Fruit fly (Drosophila melanogaster) whole organism, embryonic: ENCODE measurements around the gene CG34427.

ENCODE experiments used
- B-H2 ChIP-seq: fragments of 200-800 bp; sonication (Bioruptor generic); optimal IDR thresholded peaks from 2 replicates; lab custom pipeline; 2018; ENCODE audit warnings: missing biosample characterization, mild to moderate bottlenecking, missing genetic modification characterization
- BEAF-32 ChIP-seq: fragments of 200-800 bp; sonication (Bioruptor generic); optimal IDR thresholded peaks from 3 replicates; lab custom pipeline; 2017; ENCODE audit warnings: missing biosample characterization, missing genetic modification characterization, mild to moderate bottlenecking, moderate library complexity, missing genetic modification reagents
- C15 ChIP-seq: fragments of 200-800 bp; sonication (Bioruptor generic); IDR thresholded peaks from 3 replicates; pipeline ENCODE4 v1.3.6; 2022; ENCODE audit warnings: missing biosample characterization, missing genetic modification characterization
- CG11723 ChIP-seq: fragments of 200-800 bp; sonication (Bioruptor generic); optimal IDR thresholded peaks from 2 replicates; lab custom pipeline; 2017; ENCODE audit warnings: missing biosample characterization, mild to moderate bottlenecking, missing genetic modification characterization
- CG12219 ChIP-seq: fragments of 200-800 bp; sonication (Bioruptor generic); optimal IDR thresholded peaks from 3 replicates; lab custom pipeline; 2018; ENCODE audit warnings: missing biosample characterization, mild to moderate bottlenecking, missing genetic modification characterization
- CG13123 ChIP-seq: fragments of 200-800 bp; sonication (Bioruptor generic); optimal IDR thresholded peaks from 2 replicates; lab custom pipeline; 2016; ENCODE audit warnings: missing biosample characterization, missing genetic modification characterization
- CG14965 ChIP-seq: fragments of 200-800 bp; sonication (Bioruptor generic); optimal IDR thresholded peaks from 2 replicates; lab custom pipeline; 2016; ENCODE audit warnings: missing biosample characterization, missing genetic modification characterization, borderline replicate concordance
- CG1529 ChIP-seq: fragments of 200-800 bp; sonication (Bioruptor generic); optimal IDR thresholded peaks from 3 replicates; lab custom pipeline; 2018; ENCODE audit warnings: missing biosample characterization, missing genetic modification characterization
- CG18599 ChIP-seq: fragments of 200-800 bp; sonication (Bioruptor generic); optimal IDR thresholded peaks from 3 replicates; lab custom pipeline; 2017; ENCODE audit warnings: missing biosample characterization, missing genetic modification characterization, mild to moderate bottlenecking, moderate library complexity, missing genetic modification reagents
- CG18764 ChIP-seq: fragments of 200-800 bp; sonication (Bioruptor generic); optimal IDR thresholded peaks from 3 replicates; lab custom pipeline; 2016; ENCODE audit warnings: missing biosample characterization, missing genetic modification characterization
- CG31224 ChIP-seq: fragments of 200-800 bp; sonication (Bioruptor generic); IDR thresholded peaks from 2 replicates; pipeline ENCODE4 v1.3.6; 2022; ENCODE audit warnings: missing biosample characterization, missing genetic modification characterization
- CG31388 ChIP-seq: fragments of 200-800 bp; sonication (Bioruptor generic); optimal IDR thresholded peaks from 2 replicates; lab custom pipeline; 2016; ENCODE audit warnings: missing biosample characterization, missing genetic modification characterization
- CG31441 ChIP-seq: fragments of 200-800 bp; sonication (Bioruptor generic); IDR thresholded peaks from 2 replicates; pipeline ENCODE4 v1.3.6; 2022; ENCODE audit warnings: missing biosample characterization, missing genetic modification characterization
- CG3407 ChIP-seq: fragments of 200-800 bp; sonication (Bioruptor generic); optimal IDR thresholded peaks from 2 replicates; lab custom pipeline; 2018; ENCODE audit warnings: missing biosample characterization, mild to moderate bottlenecking, missing genetic modification characterization
- CG3726 ChIP-seq: fragments of 200-800 bp; sonication (Bioruptor generic); IDR thresholded peaks from 3 replicates; pipeline ENCODE4, ENCODE4 v1.3.6; 2022; ENCODE audit warnings: missing biosample characterization, missing genetic modification characterization
- CG3838 ChIP-seq: fragments of 200-800 bp; sonication (Bioruptor generic); optimal IDR thresholded peaks from 3 replicates; lab custom pipeline; 2016; ENCODE audit warnings: missing biosample characterization, missing genetic modification characterization
- CG4328 ChIP-seq: fragments of 200-800 bp; sonication (Bioruptor generic); optimal IDR thresholded peaks from 3 replicates; lab custom pipeline; 2017; ENCODE audit warnings: missing biosample characterization, missing genetic modification reagents, missing genetic modification characterization
- CG4404 ChIP-seq: fragments of 200-800 bp; sonication (Bioruptor generic); IDR thresholded peaks from 2 replicates; pipeline ENCODE4 v1.3.6; 2022; ENCODE audit warnings: missing biosample characterization, missing genetic modification characterization
- CG4424 ChIP-seq: fragments of 200-800 bp; sonication (Bioruptor generic); optimal IDR thresholded peaks from 3 replicates; lab custom pipeline; 2016; ENCODE audit warnings: missing biosample characterization, missing genetic modification characterization
- CG4820 ChIP-seq: fragments of 200-800 bp; sonication (Bioruptor generic); optimal IDR thresholded peaks from 3 replicates; lab custom pipeline; 2016; ENCODE audit warnings: missing biosample characterization, missing genetic modification characterization
- CG5180 ChIP-seq: fragments of 200-800 bp; sonication (Bioruptor generic); optimal IDR thresholded peaks from 3 replicates; lab custom pipeline; 2017; ENCODE audit warnings: missing biosample characterization, missing genetic modification characterization, mild to moderate bottlenecking, moderate library complexity, missing genetic modification reagents
- CG6683 ChIP-seq: fragments of 200-800 bp; sonication (Bioruptor generic); optimal IDR thresholded peaks from 2 replicates; lab custom pipeline; 2017; ENCODE audit warnings: missing biosample characterization, mild to moderate bottlenecking, missing genetic modification characterization, missing genetic modification reagents
- CG6689 ChIP-seq: fragments of 200-800 bp; sonication (Bioruptor generic); IDR thresholded peaks from 2 replicates; pipeline ENCODE4 v1.3.6; 2022; ENCODE audit warnings: missing biosample characterization, missing genetic modification characterization
- CG7745 ChIP-seq: fragments of 200-800 bp; sonication (Bioruptor generic); optimal IDR thresholded peaks from 2 replicates; lab custom pipeline; 2018; ENCODE audit warnings: missing biosample characterization, mild to moderate bottlenecking, missing genetic modification characterization, moderate library complexity
- CG8478 ChIP-seq: fragments of >200 bp; optimal IDR thresholded peaks from 2 replicates; lab custom pipeline; 2018
- CG9876 ChIP-seq: fragments of 200-800 bp; sonication (Bioruptor generic); optimal IDR thresholded peaks from 2 replicates; lab custom pipeline; 2016; ENCODE audit warnings: missing biosample characterization, missing genetic modification characterization
- Dfd ChIP-seq, 2 experiments: fragments of >200 bp; optimal IDR thresholded peaks; 2 replicates each; lab custom pipeline; 2017; ENCODE audit warnings: missing biosample characterization in 2 of 2, missing genetic modification characterization in 2 of 2
- Fer2 ChIP-seq: fragments of 200-800 bp; sonication (Bioruptor generic); optimal IDR thresholded peaks from 2 replicates; lab custom pipeline; 2018; ENCODE audit warnings: missing biosample characterization, mild to moderate bottlenecking, missing genetic modification characterization, moderate library complexity
- MBD-R2 ChIP-seq: fragments of 200-800 bp; sonication (Bioruptor generic); IDR thresholded peaks from 2 replicates; pipeline ENCODE4 v1.3.6; 2022; ENCODE audit warnings: missing biosample characterization, missing genetic modification characterization
- MTF-1 ChIP-seq: fragments of 200-800 bp; sonication (Bioruptor generic); optimal IDR thresholded peaks from 2 replicates; lab custom pipeline; 2018; ENCODE audit warnings: missing biosample characterization, mild to moderate bottlenecking, missing genetic modification characterization, borderline replicate concordance
- Mrtf ChIP-seq: fragments of 200-800 bp; sonication (Bioruptor generic); IDR thresholded peaks from 3 replicates; pipeline ENCODE4 v1.3.6; 2022; ENCODE audit warnings: missing biosample characterization, missing genetic modification characterization
- NC2β ChIP-seq: fragments of 200-800 bp; sonication (Bioruptor generic); optimal IDR thresholded peaks from 2 replicates; lab custom pipeline; 2016; ENCODE audit warnings: missing biosample characterization, missing genetic modification characterization
- Oaz ChIP-seq: fragments of 200-800 bp; sonication (Bioruptor generic); IDR thresholded peaks from 2 replicates; pipeline ENCODE4 v1.3.6; 2022; ENCODE audit warnings: missing biosample characterization, missing genetic modification characterization
- Rx ChIP-seq: fragments of 200-800 bp; sonication (Bioruptor generic); IDR thresholded peaks from 2 replicates; pipeline ENCODE4 v1.3.6; 2022; ENCODE audit warnings: missing biosample characterization, missing genetic modification characterization
- TFAM ChIP-seq: fragments of 200-800 bp; sonication (Bioruptor generic); optimal IDR thresholded peaks from 2 replicates; lab custom pipeline; 2017; ENCODE audit warnings: missing biosample characterization, missing genetic modification characterization, inconsistent platforms
- ab ChIP-seq: fragments of 200-800 bp; sonication (Bioruptor generic); optimal IDR thresholded peaks from 2 replicates; lab custom pipeline; 2016; ENCODE audit warnings: missing biosample characterization, missing genetic modification characterization
- bigmax ChIP-seq: fragments of 200-800 bp; sonication (Bioruptor generic); optimal IDR thresholded peaks from 2 replicates; lab custom pipeline; 2018; ENCODE audit warnings: missing biosample characterization, mild to moderate bottlenecking, missing genetic modification characterization
- bowl ChIP-seq: fragments of 200-800 bp; sonication (Bioruptor generic); IDR thresholded peaks from 2 replicates; pipeline ENCODE4 v1.3.6; 2022; ENCODE audit warnings: missing biosample characterization, missing genetic modification characterization
- cas ChIP-seq: fragments of 200-800 bp; sonication (Bioruptor generic); IDR thresholded peaks from 2 replicates; pipeline ENCODE4 v1.3.6; 2022; ENCODE audit warnings: missing biosample characterization, missing genetic modification characterization
- chinmo ChIP-seq: fragments of 200-800 bp; sonication (Bioruptor generic); IDR thresholded peaks from 4 replicates; pipeline ENCODE4 v1.3.6; 2022; ENCODE audit warnings: missing biosample characterization, missing genetic modification characterization; ENCODE audit not compliant: partially characterized antibody
- ewg ChIP-seq: fragments of 200-800 bp; sonication (Bioruptor generic); optimal IDR thresholded peaks from 3 replicates; lab custom pipeline; 2017; ENCODE audit warnings: mild to moderate bottlenecking, missing biosample characterization, missing genetic modification reagents, missing genetic modification characterization
- fru ChIP-seq: fragments of >200 bp; optimal IDR thresholded peaks from 2 replicates; lab custom pipeline; 2017
- gce ChIP-seq: fragments of 200-800 bp; sonication (Bioruptor generic); IDR thresholded peaks from 3 replicates; pipeline ENCODE4 v1.3.6; 2022; ENCODE audit warnings: missing biosample characterization, missing genetic modification characterization
- inv ChIP-seq: fragments of 200-800 bp; sonication (Bioruptor generic); IDR thresholded peaks from 2 replicates; pipeline ENCODE4 v1.3.6; 2022; ENCODE audit warnings: missing biosample characterization, missing genetic modification characterization; ENCODE audit not compliant: partially characterized antibody
- mld ChIP-seq: fragments of 200-800 bp; sonication (Bioruptor generic); IDR thresholded peaks from 3 replicates; pipeline ENCODE4 v1.3.6; 2022; ENCODE audit warnings: missing biosample characterization, missing genetic modification characterization; ENCODE audit not compliant: partially characterized antibody
- nom ChIP-seq: fragments of 200-800 bp; sonication (Bioruptor generic); optimal IDR thresholded peaks from 2 replicates; lab custom pipeline; 2017; ENCODE audit warnings: missing biosample characterization, missing genetic modification characterization, mild to moderate bottlenecking, moderate library complexity, missing genetic modification reagents
- pzg ChIP-seq: fragments of 200-800 bp; sonication (Bioruptor generic); optimal IDR thresholded peaks from 3 replicates; lab custom pipeline; 2018; ENCODE audit warnings: missing biosample characterization, mild to moderate bottlenecking, missing genetic modification characterization, moderate library complexity
- trem ChIP-seq: fragments of 200-800 bp; optimal IDR thresholded peaks from 3 replicates; lab custom pipeline; 2019; ENCODE audit warnings: missing biosample characterization, mild to moderate bottlenecking, missing genetic modification characterization, moderate library complexity
- trh ChIP-seq: fragments of 200-800 bp; sonication (Bioruptor generic); optimal IDR thresholded peaks from 2 replicates; lab custom pipeline; 2016; ENCODE audit warnings: missing biosample characterization, missing genetic modification characterization
- unc-4 ChIP-seq: fragments of 200-800 bp; sonication (Bioruptor generic); IDR thresholded peaks from 2 replicates; pipeline ENCODE4 v1.3.6; 2022; ENCODE audit warnings: missing biosample characterization, missing genetic modification characterization; ENCODE audit not compliant: partially characterized antibody

Gene CG34427

dm6 chr3L:8765969-8766538, 38.5 kb upstream of the CG34427 start (continued):
- TF ChIP-seq cas (GFP tag; lab: Robert Waterston, UW) (peak; percentile 89), pzg (GFP tag; lab: Kevin White, UChicago) (peak; percentile 26), CG31388 (GFP tag; lab: Kevin White, UChicago) (peak; percentile 90), CG6689 (GFP tag; lab: Robert Waterston, UW) (peak; percentile 99), bowl (GFP tag; lab: Robert Waterston, UW) (peak; percentile 90), CG6683 (GFP tag; lab: Kevin White, UChicago) (peak; percentile 94), CG9876 (GFP tag; lab: Kevin White, UChicago) (peak; percentile 95), bigmax (GFP tag; lab: Kevin White, UChicago) (no peak), BEAF-32 (GFP tag; lab: Kevin White, UChicago) (peak; percentile 31), CG14965 (GFP tag; lab: Kevin White, UChicago) (peak; percentile 81), CG4404 (GFP tag; lab: Robert Waterston, UW) (peak; percentile 97), CG3726 (peak; percentile 95), CG18764 (GFP tag; lab: Kevin White, UChicago) (peak; percentile 91), Mrtf (GFP tag; lab: Robert Waterston, UW) (peak; percentile 97), CG12219 (GFP tag; lab: Kevin White, UChicago) (peak; percentile 98), Oaz (GFP tag; lab: Robert Waterston, UW) (peak; percentile 97), Rx (GFP tag; lab: Robert Waterston, UW) (peak; percentile 95), nom (peak; percentile 86), chinmo (GFP tag; lab: Robert Waterston, UW) (peak; percentile 95; the same call in 3 of the 4 replicates), MTF-1 (GFP tag; lab: Kevin White, UChicago) (peak; percentile 88), CG11723 (GFP tag; lab: Kevin White, UChicago) (peak; percentile 98), unc-4 (GFP tag; lab: Robert Waterston, UW) (0 out of 2 replicates have a peak, but pooled peaks have one; percentile 30), TFAM (GFP tag; lab: Kevin White, UChicago) (peak; percentile 86), CG4328 (GFP tag; lab: Kevin White, UChicago) (peak; percentile 96), CG3407 (GFP tag; lab: Kevin White, UChicago) (peak; percentile 96), CG31224 (GFP tag; lab: Robert Waterston, UW) (peak; percentile 94), CG5180 (GFP tag; lab: Kevin White, UChicago) (peak; percentile 90), ewg (GFP tag; lab: Kevin White, UChicago) (peak; percentile 97), B-H2 (GFP tag; lab: Kevin White, UChicago) (peak; percentile 96), CG7745 (tag; lab: Kevin White, UChicago) (peak; percentile 42), CG18599 (GFP tag; lab: Kevin White, UChicago) (peak; percentile 98), NC2β (peak; percentile 96), Fer2 (tag; lab: Kevin White, UChicago) (peak; percentile 59), CG4424 (GFP tag; lab: Kevin White, UChicago) (peak; percentile 97), trem (tag; lab: Kevin White, UChicago) (peak; percentile 93), CG3838 (GFP tag; lab: Kevin White, UChicago) (peak; percentile 89), gce (GFP tag; lab: Robert Waterston, UW) (peak; percentile 95), fru (lab: Kevin White, UChicago) (no peak), MBD-R2 (GFP tag; lab: Robert Waterston, UW) (peak; percentile 90), CG8478 (lab: Kevin White, UChicago) (no peak), inv (peak; percentile 43; the same call in 1 of the 2 replicates), CG31441 (GFP tag; lab: Robert Waterston, UW) (peak; percentile 98), Dfd (GFP tag; optimal IDR thresholded peaks at IDR 0.05; lab: Kevin White, UChicago) (no peak), mld (peak; percentile 51; the same call in 1 of the 3 replicates), CG4820 (GFP tag; lab: Kevin White, UChicago) (peak; percentile 97), ab (peak; percentile 98), CG1529 (GFP tag; lab: Kevin White, UChicago) (peak; percentile 99), C15 (GFP tag; lab: Robert Waterston, UW) (peak; percentile 94), trh (GFP tag; lab: Kevin White, UChicago) (peak; percentile 89), CG13123 (GFP tag; lab: Kevin White, UChicago) (peak; percentile 96)
